Fruit fly (Drosophila melanogaster): ENCODE data around the gene glec.

- TF ChIP-seq Hr39 (optimal IDR thresholded peaks at IDR 0.05) (no peak), Myb (GFP tag; optimal IDR thresholded peaks at IDR 0.05) (no peak), Fer1 (GFP tag; optimal IDR thresholded peaks at IDR 0.05) (no peak), jumu (GFP tag; optimal IDR thresholded peaks at IDR 0.05) (no peak), jigr1 (GFP tag; IDR thresholded peaks at IDR 0.05) (no peak), CG7556 (GFP tag; optimal IDR thresholded peaks at IDR 0.05) (no peak), tx (GFP tag; optimal IDR thresholded peaks at IDR 0.05) (no peak), CG5953 (GFP tag; IDR thresholded peaks at IDR 0.05) (no peak), Ets97D (GFP tag; optimal IDR thresholded peaks at IDR 0.05) (no peak), tap (tag; optimal IDR thresholded peaks at IDR 0.05) (no peak), Spps (tag; optimal IDR thresholded peaks at IDR 0.05) (no peak)
These were observed 26.5 kb downstream of the glec start for dm6 chr3R:21829487-21829957.
